Fruit fly (Drosophila melanogaster) whole organism, embryonic: ENCODE measurements around the gene SppL.

Experiments used
- Atf-2 ChIP-seq: fragments of 200-800 bp; sonication (Bioruptor generic); optimal IDR thresholded peaks from 2 replicates; lab custom pipeline; 2016; ENCODE audit warnings: missing biosample characterization, missing genetic modification characterization
- BEAF-32 ChIP-seq: fragments of 200-800 bp; sonication (Bioruptor generic); optimal IDR thresholded peaks from 3 replicates; lab custom pipeline; 2017; ENCODE audit warnings: missing biosample characterization, missing genetic modification characterization, mild to moderate bottlenecking, moderate library complexity, missing genetic modification reagents
- CG10543 ChIP-seq: fragments of 200-800 bp; sonication (Bioruptor generic); optimal IDR thresholded peaks from 3 replicates; lab custom pipeline; 2017; ENCODE audit warnings: missing biosample characterization, mild to moderate bottlenecking, missing genetic modification characterization, moderate library complexity
- CG11695 ChIP-seq: fragments of 200-800 bp; sonication (Bioruptor generic); IDR thresholded peaks from 3 replicates; pipeline ENCODE4 v1.3.6; 2022; ENCODE audit warnings: missing biosample characterization, missing genetic modification characterization
- CG11696 ChIP-seq: fragments of 200-800 bp; sonication (Bioruptor generic); IDR thresholded peaks from 2 replicates; pipeline ENCODE4 v1.3.6; 2022; ENCODE audit warnings: missing biosample characterization, missing genetic modification characterization
- CG16863 ChIP-seq: fragments of 200-800 bp; sonication (Bioruptor generic); optimal IDR thresholded peaks from 3 replicates; lab custom pipeline; 2016; ENCODE audit warnings: missing biosample characterization, missing genetic modification characterization
- CG17385 ChIP-seq: fragments of 200-800 bp; sonication (Bioruptor generic); optimal IDR thresholded peaks from 3 replicates; lab custom pipeline; 2018; ENCODE audit warnings: missing biosample characterization, mild to moderate bottlenecking, missing genetic modification characterization
- CG17829 ChIP-seq: fragments of 200-800 bp; optimal IDR thresholded peaks from 2 replicates; lab custom pipeline; 2019; ENCODE audit warnings: missing biosample characterization, mild to moderate bottlenecking, missing genetic modification characterization, moderate library complexity
- CG18599 ChIP-seq: fragments of 200-800 bp; sonication (Bioruptor generic); optimal IDR thresholded peaks from 3 replicates; lab custom pipeline; 2017; ENCODE audit warnings: missing biosample characterization, missing genetic modification characterization, mild to moderate bottlenecking, moderate library complexity, missing genetic modification reagents
- CG30020 ChIP-seq: fragments of 200-800 bp; optimal IDR thresholded peaks from 2 replicates; lab custom pipeline; 2019; ENCODE audit warnings: missing biosample characterization, mild to moderate bottlenecking, missing genetic modification characterization, moderate library complexity
- CG34224 ChIP-seq: fragments of 200-800 bp; sonication (Bioruptor generic); IDR thresholded peaks from 3 replicates; pipeline ENCODE4 v1.3.6; 2022; ENCODE audit warnings: missing biosample characterization, missing genetic modification characterization; ENCODE audit not compliant: partially characterized antibody
- CG3838 ChIP-seq: fragments of 200-800 bp; sonication (Bioruptor generic); optimal IDR thresholded peaks from 3 replicates; lab custom pipeline; 2016; ENCODE audit warnings: missing biosample characterization, missing genetic modification characterization
- CG4360 ChIP-seq: fragments of 200-800 bp; sonication (Bioruptor generic); IDR thresholded peaks from 2 replicates; pipeline ENCODE4 v1.3.6; 2022; ENCODE audit warnings: missing biosample characterization, missing genetic modification characterization
- CG4404 ChIP-seq: fragments of 200-800 bp; sonication (Bioruptor generic); IDR thresholded peaks from 2 replicates; pipeline ENCODE4 v1.3.6; 2022; ENCODE audit warnings: missing biosample characterization, missing genetic modification characterization
- CG4617 ChIP-seq: fragments of 200-800 bp; sonication (Bioruptor generic); optimal IDR thresholded peaks from 3 replicates; lab custom pipeline; 2016; ENCODE audit warnings: missing biosample characterization, missing genetic modification characterization, borderline replicate concordance
- CG4707 ChIP-seq: fragments of 200-800 bp; sonication (Bioruptor generic); optimal IDR thresholded peaks from 2 replicates; lab custom pipeline; 2018; ENCODE audit warnings: missing biosample characterization, mild to moderate bottlenecking, missing genetic modification characterization, moderate library complexity
- CG8765 ChIP-seq: fragments of 200-800 bp; sonication (Bioruptor generic); IDR thresholded peaks from 2 replicates; pipeline ENCODE4 v1.3.6; 2022; ENCODE audit warnings: missing biosample characterization, missing genetic modification characterization
- CG8944 ChIP-seq: fragments of 200-800 bp; sonication (Bioruptor generic); optimal IDR thresholded peaks from 3 replicates; lab custom pipeline; 2016; ENCODE audit warnings: missing biosample characterization, missing genetic modification characterization
- Dip2 ChIP-seq: fragments of 200-800 bp; sonication (Bioruptor generic); IDR thresholded peaks from 2 replicates; pipeline ENCODE4 v1.3.6; 2022; ENCODE audit warnings: missing biosample characterization, missing genetic modification characterization
- Dll ChIP-seq: fragments of 200-800 bp; sonication (Bioruptor generic); IDR thresholded peaks from 4 replicates; pipeline ENCODE4 v1.3.6; 2022; ENCODE audit warnings: missing biosample characterization, missing genetic modification characterization; ENCODE audit not compliant: partially characterized antibody
- Elba2 ChIP-seq: fragments of 200-800 bp; sonication (Bioruptor generic); optimal IDR thresholded peaks from 3 replicates; lab custom pipeline; 2016; ENCODE audit warnings: missing biosample characterization, missing genetic modification characterization
- Fer2 ChIP-seq: fragments of 200-800 bp; sonication (Bioruptor generic); optimal IDR thresholded peaks from 2 replicates; lab custom pipeline; 2018; ENCODE audit warnings: missing biosample characterization, mild to moderate bottlenecking, missing genetic modification characterization, moderate library complexity
- Gsc ChIP-seq: fragments of 200-800 bp; sonication (Bioruptor generic); IDR thresholded peaks from 2 replicates; pipeline ENCODE4 v1.3.6; 2022; ENCODE audit warnings: missing biosample characterization, missing genetic modification characterization
- HLH54F ChIP-seq: fragments of 200-800 bp; sonication (Bioruptor generic); optimal IDR thresholded peaks from 3 replicates; lab custom pipeline; 2016; ENCODE audit warnings: missing biosample characterization, missing genetic modification characterization
- HmgD ChIP-seq: fragments of 200-800 bp; sonication (Bioruptor generic); optimal IDR thresholded peaks from 3 replicates; lab custom pipeline; 2016; ENCODE audit warnings: missing biosample characterization, missing genetic modification characterization
- Hmr ChIP-seq: fragments of 200-800 bp; sonication (Bioruptor generic); optimal IDR thresholded peaks from 3 replicates; lab custom pipeline; 2017; ENCODE audit warnings: mild to moderate bottlenecking, missing biosample characterization, missing genetic modification reagents, missing genetic modification characterization
- Hr3 ChIP-seq: fragments of 200-800 bp; sonication (Bioruptor generic); optimal IDR thresholded peaks from 3 replicates; lab custom pipeline; 2016; ENCODE audit warnings: missing biosample characterization, missing genetic modification characterization
- Hsf ChIP-seq: fragments of 200-800 bp; sonication (Bioruptor generic); optimal IDR thresholded peaks from 3 replicates; lab custom pipeline; 2016; ENCODE audit warnings: missing biosample characterization, missing genetic modification characterization
- MESR4 ChIP-seq: fragments of 200-800 bp; sonication (Bioruptor generic); optimal IDR thresholded peaks from 2 replicates; lab custom pipeline; 2018; ENCODE audit warnings: missing biosample characterization, mild to moderate bottlenecking, missing genetic modification characterization, moderate library complexity
- Max ChIP-seq: fragments of 200-800 bp; sonication (Bioruptor generic); optimal IDR thresholded peaks from 2 replicates; lab custom pipeline; 2016; ENCODE audit warnings: missing biosample characterization, mild to moderate bottlenecking, missing genetic modification characterization
- Meics ChIP-seq: fragments of 200-800 bp; sonication (Bioruptor generic); optimal IDR thresholded peaks from 2 replicates; lab custom pipeline; 2017; ENCODE audit warnings: missing biosample characterization, mild to moderate bottlenecking, missing genetic modification characterization
- Nf-YC ChIP-seq: fragments of 200-800 bp; optimal IDR thresholded peaks from 3 replicates; lab custom pipeline; 2019; ENCODE audit warnings: missing biosample characterization, mild to moderate bottlenecking, missing genetic modification characterization, moderate library complexity
- Oli ChIP-seq: fragments of 200-800 bp; sonication (Bioruptor generic); optimal IDR thresholded peaks from 2 replicates; lab custom pipeline; 2018; ENCODE audit warnings: missing biosample characterization, mild to moderate bottlenecking, missing genetic modification characterization, moderate library complexity
- Sry-β ChIP-seq: fragments of 200-800 bp; sonication (Bioruptor generic); optimal IDR thresholded peaks from 2 replicates; lab custom pipeline; 2018; ENCODE audit warnings: missing biosample characterization, mild to moderate bottlenecking, missing genetic modification characterization, moderate library complexity
- Sry-δ ChIP-seq: fragments of 200-800 bp; sonication (Bioruptor generic); optimal IDR thresholded peaks from 2 replicates; lab custom pipeline; 2016; ENCODE audit warnings: missing biosample characterization, missing genetic modification characterization
- Ssrp ChIP-seq: fragments of 200-800 bp; sonication (Bioruptor generic); optimal IDR thresholded peaks from 2 replicates; lab custom pipeline; 2018; ENCODE audit warnings: missing biosample characterization, mild to moderate bottlenecking, missing genetic modification characterization, moderate library complexity
- Tbp ChIP-seq: fragments of >200 bp; optimal IDR thresholded peaks from 2 replicates; lab custom pipeline; 2018; ENCODE audit warnings: missing biosample characterization, missing genetic modification characterization
- ato ChIP-seq: fragments of 200-800 bp; sonication (Bioruptor generic); IDR thresholded peaks from 2 replicates; pipeline ENCODE4 v1.3.6; 2022; ENCODE audit warnings: missing biosample characterization, missing genetic modification characterization; ENCODE audit not compliant: partially characterized antibody
- cg ChIP-seq: fragments of 200-800 bp; sonication (Bioruptor generic); optimal IDR thresholded peaks from 3 replicates; lab custom pipeline; 2019; ENCODE audit warnings: missing biosample characterization, mild to moderate bottlenecking, missing genetic modification characterization, moderate library complexity
- chinmo ChIP-seq: fragments of 200-800 bp; sonication (Bioruptor generic); IDR thresholded peaks from 4 replicates; pipeline ENCODE4 v1.3.6; 2022; ENCODE audit warnings: missing biosample characterization, missing genetic modification characterization; ENCODE audit not compliant: partially characterized antibody
- dm ChIP-seq: fragments of 200-800 bp; sonication (Bioruptor generic); optimal IDR thresholded peaks from 3 replicates; lab custom pipeline; 2016; ENCODE audit warnings: missing biosample characterization, missing genetic modification characterization
- en ChIP-seq: fragments of 200-800 bp; sonication (Bioruptor generic); optimal IDR thresholded peaks from 2 replicates; lab custom pipeline; 2016; ENCODE audit warnings: missing biosample characterization, missing genetic modification characterization
- grau ChIP-seq: fragments of 200-800 bp; optimal IDR thresholded peaks from 3 replicates; lab custom pipeline; 2019; ENCODE audit warnings: missing biosample characterization, mild to moderate bottlenecking, missing genetic modification characterization, moderate library complexity
- maf-S ChIP-seq: fragments of 200-800 bp; sonication (Bioruptor generic); optimal IDR thresholded peaks from 2 replicates; lab custom pipeline; 2016; ENCODE audit warnings: missing biosample characterization, missing genetic modification characterization
- mirr ChIP-seq: fragments of 200-800 bp; sonication (Bioruptor generic); optimal IDR thresholded peaks from 3 replicates; lab custom pipeline; 2018; ENCODE audit warnings: missing biosample characterization, mild to moderate bottlenecking, missing genetic modification characterization
- nom ChIP-seq: fragments of 200-800 bp; sonication (Bioruptor generic); optimal IDR thresholded peaks from 2 replicates; lab custom pipeline; 2017; ENCODE audit warnings: missing biosample characterization, missing genetic modification characterization, mild to moderate bottlenecking, moderate library complexity, missing genetic modification reagents
- ranshi ChIP-seq: fragments of 200-800 bp; sonication (Bioruptor generic); IDR thresholded peaks from 2 replicates; pipeline ENCODE4 v1.3.6; 2022; ENCODE audit warnings: missing biosample characterization, missing genetic modification characterization
- salm ChIP-seq: fragments of 200-800 bp; sonication (Bioruptor generic); optimal IDR thresholded peaks from 2 replicates; lab custom pipeline; 2018; ENCODE audit warnings: missing biosample characterization, mild to moderate bottlenecking, missing genetic modification characterization
- sr ChIP-seq: fragments of 200-800 bp; sonication (Bioruptor generic); IDR thresholded peaks from 3 replicates; pipeline ENCODE4 v1.3.6; 2022; ENCODE audit warnings: missing biosample characterization, missing genetic modification characterization
- wor ChIP-seq: fragments of 200-800 bp; sonication (Bioruptor generic); IDR thresholded peaks from 2 replicates; pipeline ENCODE4 v1.3.6; 2022; ENCODE audit warnings: missing biosample characterization, missing genetic modification characterization
- zen ChIP-seq: fragments of 200-800 bp; sonication (Bioruptor generic); optimal IDR thresholded peaks from 3 replicates; lab custom pipeline; 2018; ENCODE audit warnings: missing biosample characterization, mild to moderate bottlenecking, missing genetic modification characterization, moderate library complexity

SppL gene

DNA sequence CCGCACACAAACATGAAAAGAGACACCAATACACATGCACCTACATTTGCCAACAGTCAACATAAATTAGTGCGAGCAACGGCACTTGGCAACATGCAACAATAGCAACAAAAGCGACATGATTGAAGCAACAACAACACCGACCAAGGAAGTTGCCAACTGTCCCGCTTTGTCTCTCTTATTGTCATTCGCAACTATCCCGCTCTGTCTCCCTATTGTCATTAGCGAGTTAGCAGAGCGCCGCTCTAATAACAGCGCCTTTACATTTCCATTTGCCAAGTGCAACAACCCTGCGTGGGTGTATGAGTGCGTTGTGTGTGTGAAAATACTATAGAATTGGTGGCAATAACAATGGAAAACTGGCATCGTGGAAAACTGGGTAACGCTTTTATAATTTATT is 2.1 kb downstream of the SppL start (continued):
- no peak for TF ChIP-seq BEAF-32 (GFP tag; lab: Kevin White, UChicago)
- TF ChIP-seq CG8765 (GFP tag; lab: Robert Waterston, UW), result no peak
- no peak for TF ChIP-seq CG18599 (GFP tag; lab: Kevin White, UChicago)
- TF ChIP-seq Atf-2 (GFP tag; lab: Kevin White, UChicago), result no peak
- no peak for TF ChIP-seq Sry-δ (GFP tag; lab: Kevin White, UChicago)
- TF ChIP-seq Tbp, result no peak
- no peak for TF ChIP-seq CG10543 (GFP tag; lab: Kevin White, UChicago)
- no peak for TF ChIP-seq salm (tag; lab: Kevin White, UChicago)
- TF ChIP-seq MESR4 (GFP tag; lab: Kevin White, UChicago), result no peak
- TF ChIP-seq wor (GFP tag; lab: Robert Waterston, UW), result no peak
- 0 out of 4 replicates have a peak, but pooled peaks have one; percentile 54 for TF ChIP-seq chinmo (GFP tag; lab: Robert Waterston, UW)
- no peak for TF ChIP-seq CG34224 (GFP tag; lab: Robert Waterston, UW)
- TF ChIP-seq CG11696 (GFP tag; lab: Robert Waterston, UW), result no peak
- no peak for TF ChIP-seq maf-S (GFP tag; lab: Kevin White, UChicago)
- no peak for TF ChIP-seq Meics (GFP tag; lab: Kevin White, UChicago)
- TF ChIP-seq grau (tag; lab: Kevin White, UChicago), result no peak
- no peak for TF ChIP-seq CG17385 (GFP tag; lab: Kevin White, UChicago)
- no peak for TF ChIP-seq Hsf (GFP tag; lab: Kevin White, UChicago)
- peak; percentile 82 for TF ChIP-seq CG4360 (GFP tag; lab: Robert Waterston, UW)
- no peak for TF ChIP-seq nom (GFP tag; lab: Kevin White, UChicago)
- no peak for TF ChIP-seq HLH54F (GFP tag; lab: Kevin White, UChicago)
- 0 out of 3 replicates have a peak, but pooled peaks have one; percentile 17 for TF ChIP-seq sr (GFP tag; lab: Robert Waterston, UW)
- TF ChIP-seq Dll (GFP tag; lab: Robert Waterston, UW), result no peak
- no peak for TF ChIP-seq CG4617 (GFP tag; lab: Kevin White, UChicago)
- TF ChIP-seq Sry-β (GFP tag; lab: Kevin White, UChicago), result no peak
- no peak for TF ChIP-seq Oli (tag; lab: Kevin White, UChicago)
- TF ChIP-seq Dip2 (GFP tag; lab: Robert Waterston, UW), result no peak
- TF ChIP-seq Fer2 (tag; lab: Kevin White, UChicago), result no peak
- no peak for TF ChIP-seq CG16863 (GFP tag; lab: Kevin White, UChicago)
- no peak for TF ChIP-seq CG8944 (GFP tag; lab: Kevin White, UChicago)
- peak; percentile 73 for TF ChIP-seq cg (GFP tag; lab: Kevin White, UChicago)
- peak; percentile 77 for TF ChIP-seq CG3838 (GFP tag; lab: Kevin White, UChicago)
- TF ChIP-seq HmgD (GFP tag; lab: Kevin White, UChicago), result no peak
- TF ChIP-seq mirr (GFP tag; lab: Kevin White, UChicago), result no peak
- TF ChIP-seq, all 482 proteins: peak for 9

DNA sequence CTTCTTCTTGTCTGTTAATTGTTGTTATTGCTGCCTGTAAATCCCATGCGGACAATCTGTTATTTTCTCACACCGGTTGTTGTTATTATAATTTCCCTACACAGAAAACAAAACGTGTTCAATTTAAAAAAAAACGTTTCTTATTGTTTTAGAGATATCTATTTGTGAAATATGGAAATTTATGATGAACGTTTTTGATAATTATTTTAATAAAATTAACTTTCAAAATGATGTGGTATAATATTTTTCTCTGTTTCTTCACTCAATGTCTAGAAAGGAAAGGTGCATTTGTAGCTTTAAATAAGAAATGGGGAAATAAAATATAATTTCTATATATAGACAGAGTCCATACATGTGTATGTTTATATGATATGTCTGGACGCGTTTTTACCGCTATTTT is 2.5 kb downstream of the SppL start:
- TF ChIP-seq Elba2 (GFP tag; lab: Kevin White, UChicago) (no peak), CG4404 (GFP tag; lab: Robert Waterston, UW) (no peak), Ssrp (tag; lab: Kevin White, UChicago) (peak; percentile 81), Max (GFP tag; lab: Kevin White, UChicago) (peak; percentile 15), CG4707 (peak; percentile 4), en (GFP tag; lab: Kevin White, UChicago) (no peak), Hmr (GFP tag; lab: Kevin White, UChicago) (peak; percentile 13), CG11695 (GFP tag; lab: Robert Waterston, UW) (peak; percentile 63; the same call in 2 of the 3 replicates), dm (GFP tag; lab: Kevin White, UChicago) (no peak), ato (no peak), ranshi (GFP tag; lab: Robert Waterston, UW) (0 out of 2 replicates have a peak, but pooled peaks have one; percentile 50), CG30020 (peak; percentile 42), Gsc (GFP tag; lab: Robert Waterston, UW) (no peak), Hr3 (GFP tag; lab: Kevin White, UChicago) (peak; percentile 68), zen (tag; lab: Kevin White, UChicago) (peak; percentile 18), CG17829 (tag; lab: Kevin White, UChicago) (peak; percentile 89), Nf-YC (tag; lab: Kevin White, UChicago) (peak; percentile 13)
